Fruit fly (Drosophila melanogaster) whole organism, prepupa: ENCODE data around the gene Pcyt2.

Experiments used
- CG11294 ChIP-seq: fragments of 200-800 bp; sonication (Bioruptor generic); IDR thresholded peaks from 2 replicates; pipeline ENCODE4 v1.3.6; 2022; ENCODE audit warnings: missing biosample characterization, missing genetic modification characterization
- CG3032 ChIP-seq: fragments of 200-800 bp; optimal IDR thresholded peaks from 2 replicates; lab custom pipeline; 2019; ENCODE audit warnings: missing biosample characterization, mild to moderate bottlenecking, missing genetic modification characterization, moderate library complexity
- OdsH ChIP-seq: fragments of 200-800 bp; sonication (Bioruptor generic); optimal IDR thresholded peaks from 3 replicates; lab custom pipeline; 2016; ENCODE audit warnings: missing biosample characterization, missing genetic modification characterization
- cyc ChIP-seq: fragments of 200-800 bp; sonication (Bioruptor generic); optimal IDR thresholded peaks from 3 replicates; lab custom pipeline; 2016; ENCODE audit warnings: missing biosample characterization, missing genetic modification characterization
- dsx ChIP-seq: fragments of 200-800 bp; optimal IDR thresholded peaks from 3 replicates; lab custom pipeline; 2019; ENCODE audit warnings: missing biosample characterization, mild to moderate bottlenecking, missing genetic modification characterization, moderate library complexity; ENCODE audit not compliant: poor library complexity, severe bottlenecking
- eg ChIP-seq: fragments of 200-800 bp; sonication (Bioruptor generic); IDR thresholded peaks from 3 replicates; pipeline ENCODE4 v1.3.6; 2022; ENCODE audit warnings: missing biosample characterization, missing genetic modification characterization
- fkh ChIP-seq: fragments of 200-800 bp; sonication (Bioruptor generic); optimal IDR thresholded peaks from 3 replicates; lab custom pipeline; 2017; ENCODE audit warnings: missing biosample characterization, mild to moderate bottlenecking, missing genetic modification characterization, moderate library complexity

DNA sequence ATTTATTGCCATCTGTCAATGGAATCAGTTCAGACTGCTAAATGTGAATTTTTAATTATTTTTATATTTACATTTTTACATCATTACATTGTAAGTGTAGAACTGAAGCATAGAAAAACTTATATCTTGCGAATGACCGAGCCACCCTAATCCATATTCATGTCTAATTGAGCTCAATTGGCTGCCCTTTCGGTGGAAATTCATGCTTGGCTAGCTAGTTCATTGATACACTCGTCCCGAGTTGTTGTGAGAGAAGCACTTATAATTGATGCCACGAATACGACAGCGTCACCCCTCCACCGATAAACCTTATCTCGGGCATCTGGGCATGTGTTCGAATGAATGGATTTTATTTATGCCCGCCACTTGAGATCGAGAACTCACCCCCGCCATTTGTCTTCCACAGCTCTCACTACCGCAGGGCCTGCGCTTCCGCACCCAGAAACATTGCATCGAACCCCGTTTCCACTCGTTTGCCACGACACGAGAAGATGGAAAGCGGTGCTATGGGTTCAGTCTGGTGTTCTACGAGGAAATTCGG lies 14.9 kb upstream of the Pcyt2 start:
- TF ChIP-seq fkh (GFP tag; lab: Kevin White, UChicago) (no peak), cyc (no peak), CG3032 (tag; lab: Kevin White, UChicago) (no peak), OdsH (GFP tag; lab: Kevin White, UChicago) (no peak), dsx (GFP tag; lab: Kevin White, UChicago) (no peak), CG11294 (GFP tag; lab: Robert Waterston, UW) (no peak), eg (GFP tag; lab: Robert Waterston, UW) (no peak)
